Worm (Caenorhabditis elegans): ENCODE data around the gene nrx-1.

- TF ChIP-seq flt-1 (GFP tag; IDR thresholded peaks at IDR 0.05) (no peak), tab-1 (GFP tag; IDR thresholded peaks at IDR 0.05) (no peak), cog-1 (tag; optimal IDR thresholded peaks at IDR 0.05) (no peak), ztf-29 (GFP tag; IDR thresholded peaks at IDR 0.05) (no peak), klf-2 (GFP tag; conservative IDR thresholded peaks at IDR 0.05) (no peak), med-1 (GFP tag; optimal IDR thresholded peaks at IDR 0.05; ENCODE audit: insufficient read depth) (no peak), T22C8.4 (GFP tag; IDR thresholded peaks at IDR 0.05) (no peak), ztf-23 (GFP tag; IDR thresholded peaks at IDR 0.05) (no peak), ref-1 (GFP tag; conservative IDR thresholded peaks at IDR 0.05) (no peak)
Measured at ce11 chrV:10896295-10896694, 71.5 kb downstream of the nrx-1 start, which contains the start of gene F32D8.13.

All from whole organism, midembryonic.